Fruit fly (Drosophila melanogaster) whole organism, prepupa: ENCODE measurements around the gene CCT1.

Source experiments
- Blimp-1 ChIP-seq: fragments of 200-800 bp; sonication (Bioruptor generic); optimal IDR thresholded peaks from 3 replicates; lab custom pipeline; 2017; ENCODE audit warnings: missing biosample characterization, missing genetic modification characterization, mild to moderate bottlenecking, moderate library complexity, missing genetic modification reagents
- CG11902 ChIP-seq: fragments of 200-800 bp; sonication (Bioruptor generic); optimal IDR thresholded peaks from 3 replicates; lab custom pipeline; 2016; ENCODE audit warnings: missing biosample characterization, missing genetic modification characterization
- CG4318 ChIP-seq: fragments of 200-800 bp; sonication (Bioruptor generic); optimal IDR thresholded peaks from 3 replicates; lab custom pipeline; 2017; ENCODE audit warnings: missing biosample characterization, mild to moderate bottlenecking, missing genetic modification characterization
- CG6276 ChIP-seq: fragments of 200-800 bp; sonication (Bioruptor generic); optimal IDR thresholded peaks from 2 replicates; lab custom pipeline; 2017; ENCODE audit warnings: missing biosample characterization, mild to moderate bottlenecking, missing genetic modification characterization
- Hr4 ChIP-seq: fragments of 200-800 bp; sonication (Bioruptor generic); optimal IDR thresholded peaks from 3 replicates; lab custom pipeline; 2016; ENCODE audit warnings: missing biosample characterization, missing genetic modification characterization
- dsx ChIP-seq: fragments of 200-800 bp; optimal IDR thresholded peaks from 3 replicates; lab custom pipeline; 2019; ENCODE audit warnings: missing biosample characterization, mild to moderate bottlenecking, missing genetic modification characterization, moderate library complexity; ENCODE audit not compliant: poor library complexity, severe bottlenecking
- fd85E ChIP-seq: fragments of 200-800 bp; sonication (Bioruptor generic); optimal IDR thresholded peaks from 3 replicates; lab custom pipeline; 2016; ENCODE audit warnings: missing biosample characterization, missing genetic modification characterization
- lz ChIP-seq: fragments of 200-800 bp; sonication (Bioruptor generic); optimal IDR thresholded peaks from 3 replicates; lab custom pipeline; 2016; ENCODE audit warnings: missing biosample characterization, missing genetic modification characterization

DNA sequence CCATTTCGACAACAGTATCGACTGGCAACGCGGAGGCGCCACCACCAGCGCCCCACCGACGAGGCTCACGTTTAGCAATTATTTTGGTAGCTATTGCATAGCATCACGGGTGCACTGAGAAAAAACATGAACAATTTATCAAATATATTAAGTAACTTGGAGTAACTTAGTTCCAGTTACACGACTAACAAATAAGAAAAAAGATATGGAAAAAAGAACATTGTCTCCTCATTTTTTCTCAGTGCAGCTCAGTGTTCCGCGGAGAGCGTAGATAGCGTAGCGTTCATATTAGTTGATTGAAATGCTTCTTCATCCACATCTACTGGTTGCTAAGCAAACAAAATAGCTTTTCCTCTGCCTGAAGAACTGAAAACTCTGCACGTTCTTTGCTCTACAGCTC, 24.1 kb upstream of the CCT1 start:
- TF ChIP-seq CG4318 (GFP tag; lab: Kevin White, UChicago) = no peak
- no peak for TF ChIP-seq lz (GFP tag; lab: Kevin White, UChicago)
- TF ChIP-seq fd85E (GFP tag; lab: Kevin White, UChicago) = no peak
- TF ChIP-seq CG11902 = no peak
- TF ChIP-seq Hr4 (GFP tag; lab: Kevin White, UChicago) = no peak
- no peak for TF ChIP-seq CG6276 (GFP tag; lab: Kevin White, UChicago)
- no peak for TF ChIP-seq Blimp-1 (GFP tag; lab: Kevin White, UChicago)
- TF ChIP-seq dsx = no peak
